Worm (Caenorhabditis elegans) whole organism, early embryonic: ENCODE measurements around the gene fmo-2.

Experiments
- B0310.2 ChIP-seq: sonication (generic microtip); optimal IDR thresholded peaks from 2 replicates; lab custom pipeline; 2016; ENCODE audit warnings: mild to moderate bottlenecking, missing genetic modification characterization, missing compliant biosample characterization
- ama-1 ChIP-seq: fragments of 150-350 bp; optimal IDR thresholded peaks from 2 replicates; lab custom pipeline; 2014
- flt-1 ChIP-seq: fragments of 200-800 bp; sonication (Bioruptor generic); IDR thresholded peaks from 2 replicates; pipeline ENCODE4 v1.3.6; 2022; ENCODE audit warnings: missing genetic modification characterization, missing compliant biosample characterization
- hmg-4 ChIP-seq: fragments of 200-800 bp; sonication (Bioruptor generic); optimal IDR thresholded peaks from 2 replicates; lab custom pipeline; 2018; ENCODE audit warnings: mild to moderate bottlenecking, missing genetic modification characterization, missing compliant biosample characterization
- tra-4 ChIP-seq: sonication (generic microtip); optimal IDR thresholded peaks from 2 replicates; lab custom pipeline; 2017; ENCODE audit warnings: missing genetic modification characterization, missing compliant biosample characterization

- TF ChIP-seq ama-1 (lab: Kevin White, UChicago) (no peak), tra-4 (no peak), flt-1 (GFP tag; lab: Robert Waterston, UW) (no peak), B0310.2 (no peak), hmg-4 (GFP tag; lab: Kevin White, UChicago) (no peak)
Measured at ce11 chrIV:10701866-10702458, 19.6 kb downstream of the fmo-2 start.
